Fruit fly (Drosophila melanogaster) Kc167 (cell line): ENCODE results near the gene Larp4B.

Experiments used
- Myc ChIP-seq: fragments of >200 bp; optimal IDR thresholded peaks from 2 replicates; lab custom pipeline; 2017; ENCODE audit warnings: missing external identifiers
- Sin3A ChIP-seq: fragments of >200 bp; optimal IDR thresholded peaks from 2 replicates; lab custom pipeline; 2018; ENCODE audit warnings: missing external identifiers
- h ChIP-seq: fragments of >200 bp; optimal IDR thresholded peaks from 3 replicates; lab custom pipeline; 2018; ENCODE audit warnings: missing external identifiers
- insv ChIP-seq: fragments of >200 bp; optimal IDR thresholded peaks from 3 replicates; lab custom pipeline; 2018; ENCODE audit warnings: missing external identifiers

dm6 chr3L:3248714-3249663, 24.4 kb downstream of the Larp4B start:
- TF ChIP-seq insv (no peak), Myc (lab: Kevin White, UChicago) (no peak), h (lab: Kevin White, UChicago) (no peak), Sin3A (lab: Kevin White, UChicago) (no peak)
